Worm (Caenorhabditis elegans) whole organism, midembryonic: ENCODE measurements around the gene T25D10.4.

ENCODE experiments used
- T22C8.4 ChIP-seq: fragments of 200-800 bp; sonication (Bioruptor generic); IDR thresholded peaks from 2 replicates; pipeline ENCODE4 v1.3.6; 2022; ENCODE audit warnings: missing genetic modification characterization, missing compliant biosample characterization
- flt-1 ChIP-seq: fragments of 200-800 bp; sonication (Bioruptor generic); IDR thresholded peaks from 2 replicates; pipeline ENCODE4 v1.3.6; 2022; ENCODE audit warnings: missing genetic modification characterization, missing compliant biosample characterization
- klf-2 ChIP-seq: fragments of 200-800 bp; sonication (Bioruptor generic); conservative IDR thresholded peaks from 2 replicates; pipeline ENCODE4 v1.3.6; 2022; ENCODE audit warnings: missing genetic modification reagents, missing genetic modification characterization, missing compliant biosample characterization
- ref-1 ChIP-seq: fragments of 200-800 bp; sonication (Bioruptor generic); conservative IDR thresholded peaks from 2 replicates; pipeline ENCODE4 v1.3.6; 2022; ENCODE audit warnings: missing genetic modification reagents, missing genetic modification characterization, missing compliant biosample characterization
- tab-1 ChIP-seq: fragments of 200-800 bp; sonication (Bioruptor generic); IDR thresholded peaks from 2 replicates; pipeline ENCODE4 v1.3.6; 2022; ENCODE audit warnings: missing genetic modification characterization, missing compliant biosample characterization
- ztf-23 ChIP-seq: fragments of 200-800 bp; sonication (Bioruptor generic); IDR thresholded peaks from 2 replicates; pipeline ENCODE4 v1.3.6; 2022; ENCODE audit warnings: missing genetic modification reagents, missing genetic modification characterization, missing compliant biosample characterization

- TF ChIP-seq klf-2: no peak
- no peak for TF ChIP-seq tab-1 (GFP tag; lab: Robert Waterston, UW)
- TF ChIP-seq T22C8.4 (GFP tag; lab: Robert Waterston, UW): no peak
- TF ChIP-seq flt-1: no peak
- no peak for TF ChIP-seq ref-1 (GFP tag; lab: Robert Waterston, UW)
- no peak for TF ChIP-seq ztf-23 (GFP tag; lab: Robert Waterston, UW)
These were observed 44.6 kb upstream of the T25D10.4 start, which contains the start of gene aptf-1 for ce11 chrII:6454671-6455070.
